Worm (Caenorhabditis elegans): ENCODE measurements around the gene K04A8.1.

K04A8.1 gene

DNA sequence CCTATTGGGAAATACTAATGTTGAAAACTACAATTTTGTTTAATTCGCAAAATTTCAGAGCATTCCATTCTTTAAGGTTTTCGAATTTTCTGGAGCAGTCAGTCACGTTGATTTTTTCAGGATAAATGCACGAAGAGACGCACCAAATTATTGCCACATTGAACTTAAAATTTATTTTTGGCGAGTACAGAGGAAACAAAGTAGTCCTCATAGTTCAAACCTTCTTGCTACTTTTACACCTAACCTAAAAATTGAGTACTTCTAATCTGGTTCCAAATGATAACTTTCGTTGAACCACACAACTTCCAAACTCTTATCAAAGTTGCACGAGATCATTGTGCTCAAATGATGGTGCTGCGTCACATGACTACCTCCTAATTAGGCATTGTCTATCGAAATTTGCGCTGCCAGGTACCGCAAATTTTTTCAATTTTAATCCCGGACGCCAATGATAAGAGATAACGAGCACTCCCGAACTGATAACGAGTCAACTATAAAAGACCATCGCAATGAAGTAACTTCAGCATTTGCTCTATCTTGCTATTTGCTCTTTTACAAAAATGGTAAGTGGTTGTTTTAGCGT, 48.1 kb downstream of the K04A8.1 start, which contains the start of gene cpr-4 (continued):
- TF ChIP-seq attf-6 (GFP tag; IDR thresholded peaks at IDR 0.05) (no peak), madf-3 (GFP tag; IDR thresholded peaks at IDR 0.05) (no peak), atf-7 (tag; optimal IDR thresholded peaks at IDR 0.05) (peak; percentile 65), nfyb-1 (GFP tag; IDR thresholded peaks at IDR 0.05) (0 out of 2 replicates have a peak, but pooled peaks have one; percentile 30), lin-35 (GFP tag; optimal IDR thresholded peaks at IDR 0.05) (no peak), bed-2 (GFP tag; IDR thresholded peaks at IDR 0.05) (no peak), B0035.1 (tag; optimal IDR thresholded peaks at IDR 0.05) (no peak), fkh-3 (tag; optimal IDR thresholded peaks at IDR 0.05) (no peak), egl-44 (GFP tag; IDR thresholded peaks at IDR 0.05) (peak; percentile 75; the same call in 1 of the 2 replicates), lir-1 (GFP tag; conservative IDR thresholded peaks at IDR 0.05) (no peak), T26A5.8 (tag; optimal IDR thresholded peaks at IDR 0.05) (no peak), ama-1 (optimal IDR thresholded peaks at IDR 0.05) (no peak), ama-1 (GFP tag; optimal IDR thresholded peaks at IDR 0.05) (no peak), akir-1 (GFP tag; optimal IDR thresholded peaks at IDR 0.05) (no peak), ZK185.1 (tag; optimal IDR thresholded peaks at IDR 0.05; ENCODE audit: poor library complexity, severe bottlenecking) (no peak), nfya-1 (tag; optimal IDR thresholded peaks at IDR 0.05; ENCODE audit: borderline replicate concordance, insufficient read depth) (no peak), hlh-26 (GFP tag; conservative IDR thresholded peaks at IDR 0.05) (no peak), tbx-9 (tag; optimal IDR thresholded peaks at IDR 0.05; ENCODE audit: borderline replicate concordance) (no peak), ets-4 (GFP tag; optimal IDR thresholded peaks at IDR 0.05) (peak; percentile 73), zim-3 (tag; optimal IDR thresholded peaks at IDR 0.05) (no peak), snpc-4 (GFP tag; optimal IDR thresholded peaks at IDR 0.05) (no peak), snpc-4 (tag; optimal IDR thresholded peaks at IDR 0.05) (no peak), tbp1 (GFP tag; optimal IDR thresholded peaks at IDR 0.05) (no peak), madf-6 (GFP tag; IDR thresholded peaks at IDR 0.05) (no peak), Y67H2A.10 (GFP tag; conservative IDR thresholded peaks at IDR 0.05) (no peak), Y56A3A.18 (GFP tag; IDR thresholded peaks at IDR 0.05) (no peak), nhr-90 (tag; optimal IDR thresholded peaks at IDR 0.05) (peak; percentile 12), hmg-1.2 (GFP tag; IDR thresholded peaks at IDR 0.05) (no peak), ztf-22 (GFP tag; optimal IDR thresholded peaks at IDR 0.05) (peak; percentile 73), cebp-2 (GFP tag; IDR thresholded peaks at IDR 0.05) (no peak), let-607 (tag; optimal IDR thresholded peaks at IDR 0.05) (peak in 1 of 2 experiments; percentile 57), xnd-1 (tag; optimal IDR thresholded peaks at IDR 0.05) (no peak), unc-130 (GFP tag; optimal IDR thresholded peaks at IDR 0.05) (no peak), nhr-80 (tag; optimal IDR thresholded peaks at IDR 0.05) (peak; percentile 99), F37B4.10 (GFP tag; IDR thresholded peaks at IDR 0.05) (no peak)

DNA sequence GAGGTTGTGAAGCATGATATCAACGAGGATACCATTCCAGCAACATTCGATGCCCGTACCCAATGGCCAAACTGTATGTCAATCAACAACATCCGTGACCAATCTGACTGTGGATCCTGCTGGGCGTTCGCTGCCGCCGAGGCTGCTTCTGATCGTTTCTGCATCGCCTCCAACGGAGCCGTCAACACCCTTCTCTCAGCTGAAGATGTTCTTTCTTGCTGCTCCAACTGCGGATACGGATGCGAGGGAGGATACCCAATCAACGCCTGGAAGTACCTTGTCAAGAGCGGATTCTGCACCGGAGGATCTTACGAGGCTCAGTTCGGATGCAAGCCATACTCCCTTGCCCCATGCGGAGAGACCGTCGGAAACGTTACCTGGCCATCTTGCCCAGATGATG, 48.8 kb downstream of the K04A8.1 start:
- TF ChIP-seq C06A6.2 (GFP tag; conservative IDR thresholded peaks at IDR 0.05) (no peak), cebp-2 (GFP tag; IDR thresholded peaks at IDR 0.05) (0 out of 2 replicates have a peak, but pooled peaks have one; percentile 53)

DNA sequence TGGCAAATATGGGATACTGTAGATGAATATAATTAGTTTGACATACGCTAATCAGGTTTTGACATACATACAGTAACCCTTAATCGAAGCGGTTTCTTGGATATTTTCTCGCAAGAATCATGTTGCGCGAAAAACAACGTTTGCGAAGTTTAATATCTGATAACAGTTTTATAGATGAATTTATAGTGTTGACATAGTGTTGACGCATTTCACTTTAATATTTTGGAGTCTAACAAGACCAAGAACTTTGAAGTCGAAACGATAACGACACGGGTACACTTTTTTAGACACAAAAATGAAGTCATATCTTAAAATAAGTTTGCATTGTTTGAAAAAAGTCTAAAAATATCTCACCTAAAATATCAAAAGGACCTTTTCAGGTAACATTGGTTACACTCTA, 50.2 kb downstream of the K04A8.1 start:
- TF ChIP-seq nhr-80 (tag; optimal IDR thresholded peaks at IDR 0.05) (peak; percentile 23), cebp-1 (GFP tag; IDR thresholded peaks at IDR 0.05) (no peak), cebp-1 (tag; optimal IDR thresholded peaks at IDR 0.05) (no peak)
